Worm (Caenorhabditis elegans) whole organism, L3 larva: ENCODE data around the gene tmed-13.

ENCODE experiments used
- ZK546.5 ChIP-seq: sonication (generic microtip); optimal IDR thresholded peaks from 2 replicates; lab custom pipeline; 2017; ENCODE audit warnings: missing biosample characterization, missing genetic modification characterization
- aly-2 ChIP-seq: fragments of 150-350 bp; optimal IDR thresholded peaks from 2 replicates; lab custom pipeline; 2014; ENCODE audit warnings: missing biosample characterization, missing genetic modification characterization
- ceh-16 ChIP-seq: sonication (generic microtip); optimal IDR thresholded peaks from 2 replicates; lab custom pipeline; 2017; ENCODE audit warnings: missing biosample characterization, missing genetic modification characterization
- ceh-28 ChIP-seq: fragments of 150-350 bp; optimal IDR thresholded peaks from 2 replicates; lab custom pipeline; 2014; ENCODE audit warnings: missing biosample characterization, missing genetic modification reagents, missing genetic modification characterization
- ceh-82 ChIP-seq: fragments of 150-350 bp; optimal IDR thresholded peaks from 2 replicates; lab custom pipeline; 2014; ENCODE audit warnings: missing biosample characterization, missing genetic modification characterization
- ceh-9 ChIP-seq: sonication (generic microtip); optimal IDR thresholded peaks from 2 replicates; lab custom pipeline; 2018; ENCODE audit warnings: missing biosample characterization, missing genetic modification characterization
- daf-12 ChIP-seq: fragments of 150-350 bp; optimal IDR thresholded peaks from 2 replicates; lab custom pipeline; 2014; ENCODE audit warnings: missing biosample characterization, missing genetic modification reagents, missing genetic modification characterization
- egl-27 ChIP-seq: sonication (generic microtip); optimal IDR thresholded peaks from 4 replicates; lab custom pipeline; 2017; ENCODE audit warnings: missing biosample characterization, missing genetic modification reagents, missing genetic modification characterization
- egl-5 ChIP-seq: fragments of 150-350 bp; optimal IDR thresholded peaks from 2 replicates; lab custom pipeline; 2017; ENCODE audit warnings: missing biosample characterization, missing genetic modification reagents, missing genetic modification characterization, inconsistent platforms
- elt-1 ChIP-seq: fragments of 150-350 bp; optimal IDR thresholded peaks from 2 replicates; lab custom pipeline; 2014; ENCODE audit warnings: missing biosample characterization, missing genetic modification characterization
- elt-2 ChIP-seq: sonication (generic microtip); optimal IDR thresholded peaks from 2 replicates; lab custom pipeline; 2016; ENCODE audit warnings: missing genetic modification reagents, mild to moderate bottlenecking, missing genetic modification characterization, missing compliant biosample characterization
- elt-3 ChIP-seq, 3 experiments: fragments of 150-350 bp in 1 of 3; sonication (generic microtip) in 2 of 3; optimal IDR thresholded peaks; 2 replicates in 2 of 3; 4 replicates in 1 of 3; lab custom pipeline; 2014 to 2017; ENCODE audit warnings: missing biosample characterization in 3 of 3, missing genetic modification characterization in 3 of 3
- fkh-10 ChIP-seq: sonication (generic microtip); optimal IDR thresholded peaks from 2 replicates; lab custom pipeline; 2017; ENCODE audit warnings: missing biosample characterization, missing genetic modification reagents, missing genetic modification characterization
- fkh-2 ChIP-seq: fragments of 150-350 bp; optimal IDR thresholded peaks from 2 replicates; lab custom pipeline; 2014; ENCODE audit warnings: missing biosample characterization, missing genetic modification reagents, missing genetic modification characterization
- hmg-11 ChIP-seq: sonication (generic microtip); optimal IDR thresholded peaks from 2 replicates; lab custom pipeline; 2016; ENCODE audit warnings: missing genetic modification characterization, missing compliant biosample characterization
- lin-15B ChIP-seq: fragments of 150-350 bp; optimal IDR thresholded peaks from 2 replicates; lab custom pipeline; 2014; ENCODE audit warnings: missing biosample characterization, missing genetic modification characterization
- lin-39 ChIP-seq: fragments of 150-350 bp; optimal IDR thresholded peaks from 2 replicates; lab custom pipeline; 2018; ENCODE audit warnings: missing biosample characterization, missing genetic modification reagents, missing genetic modification characterization
- mdl-1 ChIP-seq: fragments of 150-350 bp; optimal IDR thresholded peaks from 2 replicates; lab custom pipeline; 2014; ENCODE audit warnings: missing biosample characterization, missing genetic modification characterization
- mml-1 ChIP-seq: fragments of 150-350 bp; sonication (generic microtip); optimal IDR thresholded peaks from 3 replicates; lab custom pipeline; 2014; ENCODE audit warnings: missing biosample characterization, missing genetic modification characterization
- nfya-1 ChIP-seq: sonication (generic microtip); optimal IDR thresholded peaks from 2 replicates; lab custom pipeline; 2017; ENCODE audit warnings: missing genetic modification characterization, mild to moderate bottlenecking, missing compliant biosample characterization, antibody characterized with exemption, moderate library complexity; ENCODE audit not compliant: insufficient read depth
- nhr-11 ChIP-seq: fragments of 150-350 bp; optimal IDR thresholded peaks from 2 replicates; lab custom pipeline; 2014; ENCODE audit warnings: missing biosample characterization, missing genetic modification characterization
- nhr-12 ChIP-seq: fragments of 150-350 bp; optimal IDR thresholded peaks from 2 replicates; lab custom pipeline; 2014; ENCODE audit warnings: missing biosample characterization, missing genetic modification characterization
- nhr-237 ChIP-seq: fragments of 150-350 bp; optimal IDR thresholded peaks from 2 replicates; lab custom pipeline; 2014; ENCODE audit warnings: missing biosample characterization, missing genetic modification characterization
- nhr-28 ChIP-seq: fragments of 150-350 bp; optimal IDR thresholded peaks from 2 replicates; lab custom pipeline; 2014; ENCODE audit warnings: missing biosample characterization, missing genetic modification characterization
- nhr-43 ChIP-seq: sonication (generic microtip); optimal IDR thresholded peaks from 2 replicates; lab custom pipeline; 2016; ENCODE audit warnings: mild to moderate bottlenecking, missing genetic modification characterization, missing compliant biosample characterization; ENCODE audit not compliant: poor library complexity, severe bottlenecking
- nhr-76 ChIP-seq: fragments of 150-350 bp; sonication (generic microtip); optimal IDR thresholded peaks from 5 replicates; lab custom pipeline; 2014; ENCODE audit warnings: missing biosample characterization, missing genetic modification characterization
- pqm-1 ChIP-seq: fragments of 150-350 bp; optimal IDR thresholded peaks from 2 replicates; lab custom pipeline; 2017; ENCODE audit warnings: missing biosample characterization, missing genetic modification characterization, inconsistent platforms
- skn-1 ChIP-seq: fragments of 150-350 bp; optimal IDR thresholded peaks from 2 replicates; lab custom pipeline; 2014; ENCODE audit warnings: missing biosample characterization, missing genetic modification characterization
- tbx-2 ChIP-seq: sonication (generic microtip); optimal IDR thresholded peaks from 2 replicates; lab custom pipeline; 2016; ENCODE audit warnings: mild to moderate bottlenecking, missing genetic modification characterization, missing compliant biosample characterization
- unc-39 ChIP-seq: sonication (generic microtip); optimal IDR thresholded peaks from 4 replicates; lab custom pipeline; 2017; ENCODE audit warnings: missing biosample characterization, missing genetic modification characterization
- unc-62 ChIP-seq: fragments of 150-350 bp; sonication (generic microtip); optimal IDR thresholded peaks from 4 replicates; lab custom pipeline; 2014; ENCODE audit warnings: missing biosample characterization, missing genetic modification reagents, missing genetic modification characterization
- zag-1 ChIP-seq: fragments of 150-350 bp; optimal IDR thresholded peaks from 2 replicates; lab custom pipeline; 2014; ENCODE audit warnings: missing biosample characterization, missing genetic modification characterization

tmed-13 gene

DNA sequence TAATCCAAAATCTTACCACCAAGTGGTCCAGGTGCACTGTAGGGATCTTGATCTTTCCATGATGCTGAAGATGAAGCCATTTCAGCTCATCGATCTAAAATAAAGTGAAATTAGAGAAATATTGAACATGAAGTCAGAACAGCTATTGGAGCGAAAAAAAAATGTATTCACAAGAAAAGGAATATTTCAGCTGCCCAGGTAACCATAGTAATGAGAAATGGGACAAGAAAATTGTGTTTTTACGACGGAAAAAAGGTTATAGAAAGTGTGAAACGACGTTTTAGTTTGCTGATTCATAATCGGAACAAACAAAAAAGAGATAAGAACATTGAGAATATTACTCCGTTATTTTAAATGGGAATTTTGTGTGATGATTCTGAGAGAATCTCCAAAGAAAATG, 2.0 kb upstream of the tmed-13 start, which contains the start of gene Y73B6BL.27:
TSS of gene Y73B6BL.27 (minus strand) at position 101 of the 400 bp plus-strand sequence.
- no peak for TF ChIP-seq lin-15B
- no peak for TF ChIP-seq egl-27 (tag; lab: Kevin White, UChicago)
- TF ChIP-seq fkh-10 (GFP tag; lab: Kevin White, UChicago): no peak
- TF ChIP-seq skn-1: no peak
- no peak for TF ChIP-seq fkh-2
- no peak for TF ChIP-seq pqm-1 (tag; lab: Kevin White, UChicago)
- TF ChIP-seq zag-1 (tag; lab: Kevin White, UChicago): no peak
- TF ChIP-seq egl-5: no peak
- TF ChIP-seq ceh-28 (tag; lab: Kevin White, UChicago): no peak
- TF ChIP-seq nhr-11 (tag; lab: Kevin White, UChicago): no peak
- TF ChIP-seq tbx-2 (tag; lab: Kevin White, UChicago): no peak

DNA sequence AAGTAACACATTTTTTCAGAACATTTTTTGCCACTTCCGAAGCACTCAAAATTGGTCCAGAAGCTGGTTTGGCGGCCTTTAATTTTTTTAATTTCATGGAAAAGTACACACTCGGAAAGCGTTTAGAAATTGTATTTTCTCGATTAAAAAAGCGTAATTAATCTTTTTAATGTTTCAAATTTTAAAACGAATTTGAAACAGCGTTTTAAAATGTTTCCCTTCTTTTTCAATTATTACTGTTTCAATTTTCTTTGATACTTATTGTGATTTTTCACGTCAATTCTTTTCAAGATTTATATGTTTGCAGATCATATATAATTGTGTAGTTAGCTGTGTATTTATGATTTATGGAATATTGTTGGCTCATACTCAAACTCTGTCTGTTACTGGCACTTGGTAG, 7.2 kb downstream of the tmed-13 start, which contains the start of gene acr-25:
TSS of gene acr-25 (plus strand) at position 301 of the 400 bp plus-strand sequence.
- TF ChIP-seq nhr-11 (tag; lab: Kevin White, UChicago) (no peak), egl-5 (no peak), mdl-1 (tag; lab: Kevin White, UChicago) (no peak), nhr-76 (tag; lab: Kevin White, UChicago) (no peak), aly-2 (tag; lab: Kevin White, UChicago) (no peak), mml-1 (tag; lab: Kevin White, UChicago) (no peak), ceh-9 (tag; lab: Kevin White, UChicago) (no peak), ceh-82 (tag; lab: Kevin White, UChicago) (no peak), zag-1 (tag; lab: Kevin White, UChicago) (no peak), hmg-11 (tag; lab: Kevin White, UChicago) (no peak), lin-39 (tag; lab: Kevin White, UChicago) (no peak), nhr-12 (tag; lab: Kevin White, UChicago) (no peak), nhr-28 (tag; lab: Kevin White, UChicago) (no peak), ZK546.5 (no peak), unc-39 (tag; lab: Kevin White, UChicago) (no peak)

DNA sequence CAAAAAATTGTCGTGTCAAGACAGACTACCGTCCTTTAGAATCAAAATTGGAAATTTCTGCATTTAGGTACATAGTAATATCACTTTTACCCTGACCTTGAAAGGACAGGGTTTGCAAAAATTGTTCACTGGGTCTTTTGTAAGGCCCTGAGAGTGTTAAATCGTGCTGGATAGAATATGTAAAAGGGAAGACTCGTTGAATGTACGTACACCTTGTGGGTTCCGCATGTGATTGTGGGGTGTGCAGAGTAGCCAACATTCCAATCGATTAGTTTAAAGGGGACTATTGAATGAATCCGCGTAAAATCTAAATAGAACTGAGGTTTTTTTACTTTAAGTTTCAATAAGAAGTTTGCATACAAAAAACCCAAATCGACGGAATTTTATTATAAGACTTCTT, 10.6 kb downstream of the tmed-13 start:
- TF ChIP-seq fkh-2 (no peak), ceh-16 (no peak), nfya-1 (no peak), nhr-237 (tag; lab: Kevin White, UChicago) (no peak), hmg-11 (tag; lab: Kevin White, UChicago) (no peak), daf-12 (tag; lab: Kevin White, UChicago) (no peak), unc-62 (no peak), elt-2 (tag; lab: Kevin White, UChicago) (no peak), elt-3 (tag; optimal IDR thresholded peaks at IDR 0.05; lab: Kevin White, UChicago) (no peak), nhr-11 (tag; lab: Kevin White, UChicago) (no peak)

DNA sequence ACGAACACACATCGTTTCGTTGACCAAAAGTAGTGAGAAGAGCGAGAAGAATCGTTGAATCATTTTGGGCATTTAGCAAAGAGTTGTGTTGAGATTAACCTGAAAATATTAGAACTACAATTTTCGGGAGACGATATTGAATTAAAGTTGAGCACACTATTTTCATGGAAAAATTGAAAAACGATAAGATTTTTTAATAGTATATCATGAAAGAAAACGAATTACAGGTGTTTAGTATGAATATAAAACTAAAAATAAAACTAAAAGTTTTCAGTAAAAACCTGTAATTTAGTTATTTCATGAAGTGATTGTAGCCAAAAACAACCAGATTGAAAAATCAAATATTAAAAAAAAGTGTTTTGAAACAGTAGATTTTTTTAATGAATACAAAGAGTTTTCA, 13.7 kb downstream of the tmed-13 start, which contains the start of gene lgc-10:
TSS of gene lgc-10 (minus strand) at position 101 of the 400 bp plus-strand sequence.
- TF ChIP-seq nhr-11 (tag; lab: Kevin White, UChicago): no peak
- TF ChIP-seq aly-2 (tag; lab: Kevin White, UChicago): no peak
- no peak for TF ChIP-seq ceh-16
- TF ChIP-seq egl-27 (tag; lab: Kevin White, UChicago): no peak
- TF ChIP-seq fkh-10 (GFP tag; lab: Kevin White, UChicago): no peak
- no peak for TF ChIP-seq nhr-43 (tag; lab: Kevin White, UChicago)
- TF ChIP-seq nhr-237 (tag; lab: Kevin White, UChicago): no peak
- TF ChIP-seq ZK546.5: no peak

DNA sequence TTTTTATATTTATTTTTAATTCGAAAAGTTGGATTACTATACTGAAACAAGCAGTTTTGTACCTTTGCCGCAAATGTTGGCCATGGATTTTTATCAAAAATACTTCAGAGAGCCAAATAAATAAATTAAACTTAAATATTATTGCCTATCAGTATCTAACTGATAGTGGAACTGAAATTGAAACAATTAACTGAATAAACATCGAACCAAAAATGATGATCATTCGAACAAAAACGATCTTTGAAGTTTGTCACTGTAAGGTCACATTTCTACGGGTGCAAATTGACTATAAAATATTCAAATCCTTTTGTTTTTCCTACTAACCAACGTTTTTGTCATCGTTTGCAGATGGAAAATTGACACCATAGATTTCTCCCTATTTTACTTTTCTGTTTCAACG, 28.2 kb downstream of the tmed-13 start:
- TF ChIP-seq elt-1: no peak
- no peak for TF ChIP-seq nhr-43 (tag; lab: Kevin White, UChicago)
- no peak for TF ChIP-seq nfya-1
- TF ChIP-seq ceh-28 (tag; lab: Kevin White, UChicago): no peak
- TF ChIP-seq elt-2 (tag; lab: Kevin White, UChicago): peak; percentile 33
- TF ChIP-seq pqm-1 (tag; lab: Kevin White, UChicago): peak; percentile 69
- TF ChIP-seq, all 47 proteins: peak for 2
